Worm (Caenorhabditis elegans) whole organism, young adult: Measurements from ENCODE around the gene srv-24.

Experiments
- B0019.2 ChIP-seq: fragments of 200-800 bp; sonication (Bioruptor generic); conservative IDR thresholded peaks from 2 replicates; pipeline ENCODE4 v1.3.6; 2022; ENCODE audit warnings: missing genetic modification reagents, missing genetic modification characterization, missing compliant biosample characterization
- C06A6.2 ChIP-seq: fragments of 200-800 bp; sonication (Bioruptor generic); conservative IDR thresholded peaks from 2 replicates; pipeline ENCODE4 v1.3.6; 2022; ENCODE audit warnings: missing genetic modification characterization, missing compliant biosample characterization
- C17E4.6 ChIP-seq: fragments of 200-800 bp; sonication (Bioruptor generic); IDR thresholded peaks from 2 replicates; pipeline ENCODE4 v1.3.6; 2022; ENCODE audit warnings: missing genetic modification reagents, missing genetic modification characterization, missing compliant biosample characterization
- D2030.7 ChIP-seq: fragments of 200-800 bp; sonication (Bioruptor generic); IDR thresholded peaks from 2 replicates; pipeline ENCODE4 v1.3.6; 2022; ENCODE audit warnings: missing genetic modification reagents, missing genetic modification characterization, missing compliant biosample characterization
- F10E7.11 ChIP-seq: sonication (generic microtip); optimal IDR thresholded peaks from 2 replicates; lab custom pipeline; 2017; ENCODE audit warnings: mild to moderate bottlenecking, missing genetic modification characterization, moderate library complexity, missing compliant biosample characterization
- F22D6.2 ChIP-seq: sonication (generic microtip); optimal IDR thresholded peaks from 2 replicates; lab custom pipeline; 2016; ENCODE audit warnings: mild to moderate bottlenecking, missing genetic modification characterization, missing compliant biosample characterization
- F55B11.4 ChIP-seq: sonication (generic microtip); optimal IDR thresholded peaks from 2 replicates; lab custom pipeline; 2016; ENCODE audit warnings: missing compliant biosample characterization, missing genetic modification characterization, borderline replicate concordance; ENCODE audit not compliant: insufficient read depth
- T07F8.4 ChIP-seq: sonication (generic microtip); optimal IDR thresholded peaks from 2 replicates; lab custom pipeline; 2016; ENCODE audit warnings: mild to moderate bottlenecking, missing genetic modification characterization, moderate library complexity, missing compliant biosample characterization
- Y53F4B.3 ChIP-seq: fragments of 200-800 bp; sonication (Bioruptor generic); IDR thresholded peaks from 2 replicates; pipeline ENCODE4 v1.3.6; 2022; ENCODE audit warnings: missing genetic modification reagents, missing genetic modification characterization, missing compliant biosample characterization
- Y79H2A.3 ChIP-seq: fragments of 200-800 bp; sonication (Bioruptor generic); conservative IDR thresholded peaks from 2 replicates; pipeline ENCODE4 v1.3.6; 2022; ENCODE audit warnings: missing genetic modification reagents, missing genetic modification characterization, missing compliant biosample characterization
- ama-1 ChIP-seq, 3 experiments: fragments of 150-350 bp in 1 of 3; sonication (generic microtip) in 2 of 3; optimal IDR thresholded peaks; 2 replicates each; lab custom pipeline; 2014 to 2018; ENCODE audit warnings: missing biosample characterization in 2 of 3, missing genetic modification characterization in 2 of 3, missing genetic modification reagents in 2 of 3
- aptf-2 ChIP-seq: fragments of 200-800 bp; sonication (Bioruptor generic); conservative IDR thresholded peaks from 2 replicates; pipeline ENCODE4 v1.3.6; 2022; ENCODE audit warnings: missing genetic modification reagents, missing genetic modification characterization, missing compliant biosample characterization
- aptf-3 ChIP-seq: fragments of 200-800 bp; sonication (Bioruptor generic); IDR thresholded peaks from 2 replicates; pipeline ENCODE4 v1.3.6; 2022; ENCODE audit warnings: missing genetic modification characterization, missing compliant biosample characterization
- bed-1 ChIP-seq: fragments of 200-800 bp; sonication (Bioruptor generic); IDR thresholded peaks from 2 replicates; pipeline ENCODE4 v1.3.6; 2022; ENCODE audit warnings: missing genetic modification reagents, missing genetic modification characterization, missing compliant biosample characterization
- bed-2 ChIP-seq: fragments of 200-800 bp; sonication (Bioruptor generic); IDR thresholded peaks from 2 replicates; pipeline ENCODE4 v1.3.6; 2022; ENCODE audit warnings: missing genetic modification reagents, missing genetic modification characterization, missing compliant biosample characterization
- cebp-2 ChIP-seq: fragments of 200-800 bp; sonication (Bioruptor generic); IDR thresholded peaks from 2 replicates; pipeline ENCODE4 v1.3.6; 2022; ENCODE audit warnings: missing genetic modification characterization, missing compliant biosample characterization
- ceh-79 ChIP-seq: sonication (generic microtip); optimal IDR thresholded peaks from 2 replicates; lab custom pipeline; 2017; ENCODE audit warnings: mild to moderate bottlenecking, missing genetic modification characterization, missing compliant biosample characterization
- ceh-91 ChIP-seq: fragments of 200-800 bp; sonication (Bioruptor generic); IDR thresholded peaks from 2 replicates; pipeline ENCODE4 v1.3.6; 2022; ENCODE audit warnings: missing genetic modification reagents, missing genetic modification characterization, missing compliant biosample characterization
- chd-7 ChIP-seq: sonication (generic microtip); optimal IDR thresholded peaks from 2 replicates; lab custom pipeline; 2016; ENCODE audit warnings: mild to moderate bottlenecking, missing genetic modification characterization, moderate library complexity, missing compliant biosample characterization
- dpff-1 ChIP-seq: sonication (generic microtip); optimal IDR thresholded peaks from 2 replicates; lab custom pipeline; 2017; ENCODE audit warnings: mild to moderate bottlenecking, missing genetic modification characterization, missing compliant biosample characterization
- efl-1 ChIP-seq: fragments of 150-350 bp; optimal IDR thresholded peaks from 2 replicates; lab custom pipeline; 2014; ENCODE audit warnings: missing biosample characterization, missing genetic modification reagents, missing genetic modification characterization
- ets-4 ChIP-seq: fragments of 200-800 bp; sonication (Bioruptor generic); optimal IDR thresholded peaks from 2 replicates; lab custom pipeline; 2018; ENCODE audit warnings: mild to moderate bottlenecking, missing genetic modification characterization, missing compliant biosample characterization
- hlh-26 ChIP-seq: fragments of 200-800 bp; sonication (Bioruptor generic); conservative IDR thresholded peaks from 2 replicates; pipeline ENCODE4 v1.3.6; 2022; ENCODE audit warnings: missing genetic modification reagents, missing genetic modification characterization, missing compliant biosample characterization
- let-526 ChIP-seq: fragments of 200-800 bp; sonication (Bioruptor generic); IDR thresholded peaks from 2 replicates; pipeline ENCODE4 v1.3.6; 2022; ENCODE audit warnings: missing genetic modification reagents, missing genetic modification characterization, missing compliant biosample characterization
- lin-35 ChIP-seq, 3 experiments: fragments of 150-350 bp in 2 of 3; sonication (generic microtip) in 1 of 3; optimal IDR thresholded peaks; 2 replicates each; lab custom pipeline; 2014 to 2018; ENCODE audit warnings: missing biosample characterization in 3 of 3, missing genetic modification characterization in 3 of 3, missing genetic modification reagents in 3 of 3
- lin-40 ChIP-seq: sonication (generic microtip); optimal IDR thresholded peaks from 2 replicates; lab custom pipeline; 2016; ENCODE audit warnings: missing genetic modification characterization, mild to moderate bottlenecking, missing compliant biosample characterization, missing genotype, missing genetic modification reagents
- lir-1 ChIP-seq: fragments of 200-800 bp; sonication (Bioruptor generic); conservative IDR thresholded peaks from 2 replicates; pipeline ENCODE4 v1.3.6; 2022; ENCODE audit warnings: missing genetic modification reagents, missing genetic modification characterization, missing compliant biosample characterization
- lsy-27 ChIP-seq: sonication (generic microtip); optimal IDR thresholded peaks from 2 replicates; lab custom pipeline; 2017; ENCODE audit warnings: missing genetic modification characterization, mild to moderate bottlenecking, missing compliant biosample characterization, antibody characterized with exemption, missing genotype, borderline replicate concordance; ENCODE audit not compliant: insufficient read depth
- madf-10 ChIP-seq: sonication (generic microtip); optimal IDR thresholded peaks from 2 replicates; lab custom pipeline; 2016; ENCODE audit warnings: mild to moderate bottlenecking, missing genetic modification characterization, missing compliant biosample characterization
- madf-3 ChIP-seq: fragments of 200-800 bp; sonication (Bioruptor generic); IDR thresholded peaks from 2 replicates; pipeline ENCODE4 v1.3.6; 2022; ENCODE audit warnings: missing genetic modification reagents, missing genetic modification characterization, missing compliant biosample characterization
- madf-6 ChIP-seq: fragments of 200-800 bp; sonication (Bioruptor generic); IDR thresholded peaks from 2 replicates; pipeline ENCODE4 v1.3.6; 2022; ENCODE audit warnings: missing genetic modification reagents, missing genetic modification characterization, missing compliant biosample characterization
- mel-28 ChIP-seq: sonication (generic microtip); optimal IDR thresholded peaks from 2 replicates; lab custom pipeline; 2016; ENCODE audit warnings: borderline replicate concordance, mild to moderate bottlenecking, missing genetic modification characterization, missing compliant biosample characterization
- nfya-2 ChIP-seq: fragments of 200-800 bp; sonication (Bioruptor generic); IDR thresholded peaks from 2 replicates; pipeline ENCODE4 v1.3.6; 2022; ENCODE audit warnings: missing genetic modification reagents, missing genetic modification characterization, missing compliant biosample characterization
- nhr-120 ChIP-seq: fragments of 200-800 bp; sonication (Bioruptor generic); IDR thresholded peaks from 2 replicates; pipeline ENCODE4 v1.3.6; 2022; ENCODE audit warnings: missing genetic modification characterization, missing compliant biosample characterization
- nhr-27 ChIP-seq: fragments of 200-800 bp; sonication (Bioruptor generic); optimal IDR thresholded peaks from 2 replicates; lab custom pipeline; 2018; ENCODE audit warnings: mild to moderate bottlenecking, missing genetic modification characterization, moderate library complexity, missing compliant biosample characterization
- nhr-80 ChIP-seq: sonication (generic microtip); optimal IDR thresholded peaks from 2 replicates; lab custom pipeline; 2016; ENCODE audit warnings: missing genetic modification characterization, missing compliant biosample characterization
- nhr-90 ChIP-seq: sonication (generic microtip); optimal IDR thresholded peaks from 2 replicates; lab custom pipeline; 2016; ENCODE audit warnings: missing genotype, mild to moderate bottlenecking, missing genetic modification characterization, missing compliant biosample characterization
- pbrm-1 ChIP-seq: fragments of 200-800 bp; sonication (Bioruptor generic); IDR thresholded peaks from 2 replicates; pipeline ENCODE4 v1.3.6; 2022; ENCODE audit warnings: missing genetic modification reagents, missing genetic modification characterization, missing compliant biosample characterization
- pha-4 ChIP-seq: fragments of 150-350 bp; sonication (generic microtip); optimal IDR thresholded peaks from 2 replicates; lab custom pipeline; 2014; ENCODE audit warnings: missing biosample characterization, missing genetic modification reagents, missing genetic modification characterization
- sdz-38 ChIP-seq: sonication (generic microtip); optimal IDR thresholded peaks from 2 replicates; lab custom pipeline; 2016; ENCODE audit warnings: missing genotype, missing genetic modification characterization, missing compliant biosample characterization
- sea-2 ChIP-seq: fragments of 200-800 bp; sonication (Bioruptor generic); IDR thresholded peaks from 2 replicates; pipeline ENCODE4 v1.3.6; 2022; ENCODE audit warnings: missing genetic modification characterization, missing compliant biosample characterization
- snpc-1.1 ChIP-seq: sonication (generic microtip); optimal IDR thresholded peaks from 2 replicates; lab custom pipeline; 2017; ENCODE audit warnings: missing genetic modification characterization, mild to moderate bottlenecking, missing compliant biosample characterization, antibody characterized with exemption, moderate library complexity, missing genotype, missing genetic modification reagents; ENCODE audit not compliant: insufficient read depth
- unc-130 ChIP-seq: sonication (generic microtip); optimal IDR thresholded peaks from 2 replicates; lab custom pipeline; 2016; ENCODE audit warnings: missing genetic modification reagents, missing genetic modification characterization, missing compliant biosample characterization
- unc-62 ChIP-seq: fragments of 150-350 bp; optimal IDR thresholded peaks from 2 replicates; lab custom pipeline; 2014; ENCODE audit warnings: missing biosample characterization, missing genetic modification reagents, missing genetic modification characterization
- zim-3 ChIP-seq: sonication (generic microtip); optimal IDR thresholded peaks from 2 replicates; lab custom pipeline; 2017; ENCODE audit warnings: mild to moderate bottlenecking, missing genetic modification characterization, moderate library complexity, missing compliant biosample characterization
- ztf-26 ChIP-seq: sonication (generic microtip); optimal IDR thresholded peaks from 2 replicates; lab custom pipeline; 2017; ENCODE audit warnings: missing genetic modification characterization, missing compliant biosample characterization
- ztf-3 ChIP-seq: fragments of 200-800 bp; sonication (Bioruptor generic); optimal IDR thresholded peaks from 2 replicates; lab custom pipeline; 2018; ENCODE audit warnings: mild to moderate bottlenecking, missing genetic modification characterization, missing compliant biosample characterization

srv-24 gene

ce11 chrIV:6336748-6337147, 46.1 kb upstream of the srv-24 start (continued):
- TF ChIP-seq lin-35 (GFP tag; optimal IDR thresholded peaks at IDR 0.05; lab: Kevin White, UChicago): peak in 1 of 3 experiments; percentile 82
- TF ChIP-seq hlh-26 (GFP tag; lab: Robert Waterston, UW): no peak
- peak; percentile 95 for TF ChIP-seq ets-4
- TF ChIP-seq F22D6.2 (tag; lab: Kevin White, UChicago): peak; percentile 87
- no peak for TF ChIP-seq aptf-3 (GFP tag; lab: Robert Waterston, UW)
- TF ChIP-seq nhr-80 (tag; lab: Kevin White, UChicago): peak; percentile 95
- TF ChIP-seq nhr-27 (tag; lab: Kevin White, UChicago): no peak
- TF ChIP-seq madf-6 (GFP tag; lab: Robert Waterston, UW): peak; percentile 48; the same call in 1 of the 2 replicates
- peak; percentile 81 for TF ChIP-seq ztf-3 (GFP tag; lab: Kevin White, UChicago)
- TF ChIP-seq let-526 (GFP tag; lab: Robert Waterston, UW): peak; percentile 83
- TF ChIP-seq aptf-2 (GFP tag; lab: Robert Waterston, UW): no peak
- TF ChIP-seq dpff-1 (tag; lab: Kevin White, UChicago): peak; percentile 52
- TF ChIP-seq snpc-1.1 (tag; lab: Kevin White, UChicago): no peak
- TF ChIP-seq D2030.7: no peak
- TF ChIP-seq lsy-27 (tag; lab: Kevin White, UChicago): no peak
- peak; percentile 21 for TF ChIP-seq T07F8.4 (tag; lab: Kevin White, UChicago)
- no peak for TF ChIP-seq bed-2 (GFP tag; lab: Robert Waterston, UW)
- no peak for TF ChIP-seq sdz-38 (tag; lab: Kevin White, UChicago)
- TF ChIP-seq efl-1 (GFP tag; lab: Kevin White, UChicago): no peak
- no peak for TF ChIP-seq C17E4.6 (GFP tag; lab: Robert Waterston, UW)
- peak; percentile 70 for TF ChIP-seq F10E7.11 (tag; lab: Kevin White, UChicago)
- TF ChIP-seq bed-1 (GFP tag; lab: Robert Waterston, UW): no peak
- TF ChIP-seq lir-1 (GFP tag; lab: Robert Waterston, UW): peak; percentile 86
- no peak for TF ChIP-seq nfya-2 (GFP tag; lab: Robert Waterston, UW)
- TF ChIP-seq zim-3 (tag; lab: Kevin White, UChicago): peak; percentile 21
- peak; percentile 78 for TF ChIP-seq nhr-90
- TF ChIP-seq ama-1 (optimal IDR thresholded peaks at IDR 0.05; lab: Kevin White, UChicago): no peak
- peak in 1 of 2 experiments; percentile 55 for TF ChIP-seq ama-1 (GFP tag; optimal IDR thresholded peaks at IDR 0.05; lab: Kevin White, UChicago)
- no peak for TF ChIP-seq nhr-120
- TF ChIP-seq pha-4 (tag; lab: Kevin White, UChicago): no peak
- TF ChIP-seq unc-130 (GFP tag; lab: Kevin White, UChicago): no peak
- TF ChIP-seq madf-10 (tag; lab: Kevin White, UChicago): peak; percentile 83
- TF ChIP-seq cebp-2: peak; percentile 32; the same call in 1 of the 2 replicates
- no peak for TF ChIP-seq Y53F4B.3 (GFP tag; lab: Robert Waterston, UW)
- 0 out of 2 replicates have a peak, but pooled peaks have one; percentile 15 for TF ChIP-seq madf-3 (GFP tag; lab: Robert Waterston, UW)
- peak; percentile 17 for TF ChIP-seq ceh-79 (tag; lab: Kevin White, UChicago)
- peak; percentile 75 for TF ChIP-seq unc-62
- peak; percentile 84 for TF ChIP-seq pbrm-1 (GFP tag; lab: Robert Waterston, UW)
- 0 out of 2 replicates have a peak, but pooled peaks have one; percentile 40 for TF ChIP-seq sea-2 (GFP tag; lab: Robert Waterston, UW)
- TF ChIP-seq ztf-26 (tag; lab: Kevin White, UChicago): peak; percentile 96
- peak; percentile 96 for TF ChIP-seq lin-40 (tag; lab: Kevin White, UChicago)
- TF ChIP-seq B0019.2 (GFP tag; lab: Robert Waterston, UW): no peak
- peak; percentile 63 for TF ChIP-seq mel-28
- TF ChIP-seq chd-7 (tag; lab: Kevin White, UChicago): peak; percentile 97
- no peak for TF ChIP-seq Y79H2A.3 (GFP tag; lab: Robert Waterston, UW)
- no peak for TF ChIP-seq ceh-91 (GFP tag; lab: Robert Waterston, UW)
- TF ChIP-seq C06A6.2 (GFP tag; lab: Robert Waterston, UW): peak; percentile 92
- no peak for TF ChIP-seq F55B11.4 (tag; lab: Kevin White, UChicago)
